Fruit fly (Drosophila melanogaster) whole organism, embryonic: ENCODE data around the gene LSm7.
A peak's percentile ranks its signal among the peaks of the same experiment; 100 is the strongest.

Experiments
- Adf1 ChIP-seq: fragments of 200-800 bp; sonication (Bioruptor generic); IDR thresholded peaks from 2 replicates; pipeline ENCODE4 v1.3.6; 2022; ENCODE audit warnings: missing biosample characterization, missing genetic modification characterization
- Antp ChIP-seq: fragments of 200-800 bp; sonication (Bioruptor generic); optimal IDR thresholded peaks from 3 replicates; lab custom pipeline; 2016; ENCODE audit warnings: missing biosample characterization, missing genetic modification characterization
- CG12659 ChIP-seq: fragments of 200-800 bp; sonication (Bioruptor generic); optimal IDR thresholded peaks from 3 replicates; lab custom pipeline; 2017; ENCODE audit warnings: mild to moderate bottlenecking, missing biosample characterization, missing genetic modification reagents, missing genetic modification characterization
- CG13424 ChIP-seq: fragments of 200-800 bp; sonication (Bioruptor generic); optimal IDR thresholded peaks from 2 replicates; lab custom pipeline; 2019; ENCODE audit warnings: missing biosample characterization, mild to moderate bottlenecking, missing genetic modification characterization, moderate library complexity
- CG13775 ChIP-seq: fragments of 200-800 bp; sonication (Bioruptor generic); optimal IDR thresholded peaks from 3 replicates; lab custom pipeline; 2017; ENCODE audit warnings: missing biosample characterization, mild to moderate bottlenecking, missing genetic modification characterization
- CG14014 ChIP-seq: fragments of 200-800 bp; sonication (Bioruptor generic); IDR thresholded peaks from 2 replicates; pipeline ENCODE4 v1.3.6; 2022; ENCODE audit warnings: missing biosample characterization, missing genetic modification characterization
- CG14710 ChIP-seq: fragments of 200-800 bp; sonication (Bioruptor generic); optimal IDR thresholded peaks from 3 replicates; lab custom pipeline; 2019; ENCODE audit warnings: missing biosample characterization, mild to moderate bottlenecking, missing genetic modification characterization, moderate library complexity
- CG16863 ChIP-seq: fragments of 200-800 bp; sonication (Bioruptor generic); optimal IDR thresholded peaks from 3 replicates; lab custom pipeline; 2016; ENCODE audit warnings: missing biosample characterization, missing genetic modification characterization
- CG17328 ChIP-seq: fragments of 200-800 bp; sonication (Bioruptor generic); IDR thresholded peaks from 2 replicates; pipeline ENCODE4 v1.3.6; 2022; ENCODE audit warnings: missing biosample characterization, missing genetic modification characterization
- CG1792 ChIP-seq: fragments of 200-800 bp; sonication (Bioruptor generic); optimal IDR thresholded peaks from 2 replicates; lab custom pipeline; 2016; ENCODE audit warnings: missing biosample characterization, missing genetic modification characterization
- CG18262 ChIP-seq: fragments of 200-800 bp; optimal IDR thresholded peaks from 3 replicates; lab custom pipeline; 2019; ENCODE audit warnings: missing biosample characterization, mild to moderate bottlenecking, missing genetic modification characterization, moderate library complexity
- CG2712 ChIP-seq: fragments of 200-800 bp; optimal IDR thresholded peaks from 3 replicates; lab custom pipeline; 2019; ENCODE audit warnings: missing biosample characterization, mild to moderate bottlenecking, missing genetic modification characterization, moderate library complexity
- CG3407 ChIP-seq: fragments of 200-800 bp; sonication (Bioruptor generic); optimal IDR thresholded peaks from 2 replicates; lab custom pipeline; 2018; ENCODE audit warnings: missing biosample characterization, mild to moderate bottlenecking, missing genetic modification characterization
- CG3847 ChIP-seq: fragments of 200-800 bp; sonication (Bioruptor generic); IDR thresholded peaks from 2 replicates; pipeline ENCODE4 v1.3.6; 2022; ENCODE audit warnings: missing biosample characterization, missing genetic modification characterization
- CG4707 ChIP-seq: fragments of 200-800 bp; sonication (Bioruptor generic); optimal IDR thresholded peaks from 2 replicates; lab custom pipeline; 2018; ENCODE audit warnings: missing biosample characterization, mild to moderate bottlenecking, missing genetic modification characterization, moderate library complexity
- CG6765 ChIP-seq: fragments of 200-800 bp; sonication (Bioruptor generic); optimal IDR thresholded peaks from 3 replicates; lab custom pipeline; 2017; ENCODE audit warnings: missing biosample characterization, mild to moderate bottlenecking, missing genetic modification characterization
- CG6813 ChIP-seq: fragments of 200-800 bp; sonication (Bioruptor generic); optimal IDR thresholded peaks from 2 replicates; lab custom pipeline; 2017; ENCODE audit warnings: missing biosample characterization, missing genetic modification characterization, mild to moderate bottlenecking, moderate library complexity, missing genetic modification reagents
- CG7372 ChIP-seq: fragments of 200-800 bp; sonication (Bioruptor generic); IDR thresholded peaks from 2 replicates; pipeline ENCODE4 v1.3.6; 2022; ENCODE audit warnings: missing biosample characterization, missing genetic modification characterization
- CG7745 ChIP-seq: fragments of 200-800 bp; sonication (Bioruptor generic); optimal IDR thresholded peaks from 2 replicates; lab custom pipeline; 2018; ENCODE audit warnings: missing biosample characterization, mild to moderate bottlenecking, missing genetic modification characterization, moderate library complexity
- CG7839 ChIP-seq: fragments of 200-800 bp; sonication (Bioruptor generic); optimal IDR thresholded peaks from 3 replicates; lab custom pipeline; 2018; ENCODE audit warnings: missing biosample characterization, mild to moderate bottlenecking, missing genetic modification characterization, moderate library complexity
- CG9876 ChIP-seq: fragments of 200-800 bp; sonication (Bioruptor generic); optimal IDR thresholded peaks from 2 replicates; lab custom pipeline; 2016; ENCODE audit warnings: missing biosample characterization, missing genetic modification characterization
- CHES-1-like ChIP-seq: fragments of 200-800 bp; sonication (Bioruptor generic); optimal IDR thresholded peaks from 2 replicates; lab custom pipeline; 2016; ENCODE audit warnings: missing biosample characterization, missing genetic modification characterization
- Dad ChIP-seq: fragments of 200-800 bp; sonication (Bioruptor generic); optimal IDR thresholded peaks from 3 replicates; lab custom pipeline; 2016; ENCODE audit warnings: missing biosample characterization, missing genetic modification characterization
- Fer3 ChIP-seq: fragments of 200-800 bp; sonication (Bioruptor generic); optimal IDR thresholded peaks from 2 replicates; lab custom pipeline; 2018; ENCODE audit warnings: missing biosample characterization, mild to moderate bottlenecking, missing genetic modification characterization, moderate library complexity
- HHEX ChIP-seq: fragments of 200-800 bp; sonication (Bioruptor generic); optimal IDR thresholded peaks from 3 replicates; lab custom pipeline; 2017; ENCODE audit warnings: missing biosample characterization, mild to moderate bottlenecking, missing genetic modification characterization, missing genetic modification reagents
- NFAT ChIP-seq: fragments of 200-800 bp; sonication (Bioruptor generic); IDR thresholded peaks from 2 replicates; pipeline ENCODE4 v1.3.6; 2022; ENCODE audit warnings: missing biosample characterization, missing genetic modification characterization
- Sox102F ChIP-seq: fragments of 200-800 bp; sonication (Bioruptor generic); optimal IDR thresholded peaks from 2 replicates; lab custom pipeline; 2018; ENCODE audit warnings: missing biosample characterization, mild to moderate bottlenecking, missing genetic modification characterization, moderate library complexity
- Ssrp ChIP-seq: fragments of 200-800 bp; sonication (Bioruptor generic); optimal IDR thresholded peaks from 2 replicates; lab custom pipeline; 2018; ENCODE audit warnings: missing biosample characterization, mild to moderate bottlenecking, missing genetic modification characterization, moderate library complexity
- ac ChIP-seq: fragments of 200-800 bp; sonication (Bioruptor generic); optimal IDR thresholded peaks from 3 replicates; lab custom pipeline; 2017; ENCODE audit warnings: missing biosample characterization, mild to moderate bottlenecking, missing genetic modification characterization
- ap ChIP-seq: fragments of 200-800 bp; sonication (Bioruptor generic); IDR thresholded peaks from 2 replicates; pipeline ENCODE4 v1.3.6; 2022; ENCODE audit warnings: missing biosample characterization, missing genetic modification characterization
- fd102C ChIP-seq: fragments of 200-800 bp; sonication (Bioruptor generic); optimal IDR thresholded peaks from 2 replicates; lab custom pipeline; 2018; ENCODE audit warnings: missing biosample characterization, mild to moderate bottlenecking, missing genetic modification characterization, moderate library complexity
- gsb-n ChIP-seq: fragments of 200-800 bp; sonication (Bioruptor generic); optimal IDR thresholded peaks from 3 replicates; lab custom pipeline; 2018; ENCODE audit warnings: missing biosample characterization, mild to moderate bottlenecking, missing genetic modification characterization
- jing ChIP-seq: fragments of 200-800 bp; sonication (Bioruptor generic); optimal IDR thresholded peaks from 2 replicates; lab custom pipeline; 2018; ENCODE audit warnings: missing biosample characterization, mild to moderate bottlenecking, missing genetic modification characterization
- klu ChIP-seq: fragments of 200-800 bp; sonication (Bioruptor generic); IDR thresholded peaks from 2 replicates; pipeline ENCODE4 v1.3.6; 2022; ENCODE audit warnings: missing biosample characterization, missing genetic modification characterization
- lbe ChIP-seq: fragments of 200-800 bp; sonication (Bioruptor generic); optimal IDR thresholded peaks from 2 replicates; lab custom pipeline; 2016; ENCODE audit warnings: missing biosample characterization, mild to moderate bottlenecking, missing genetic modification characterization
- nau ChIP-seq: fragments of 200-800 bp; sonication (Bioruptor generic); optimal IDR thresholded peaks from 3 replicates; lab custom pipeline; 2017; ENCODE audit warnings: missing biosample characterization, mild to moderate bottlenecking, missing genetic modification characterization, missing genetic modification reagents
- nerfin-1 ChIP-seq: fragments of 200-800 bp; sonication (Bioruptor generic); optimal IDR thresholded peaks from 3 replicates; lab custom pipeline; 2019; ENCODE audit warnings: missing biosample characterization, mild to moderate bottlenecking, missing genetic modification characterization, moderate library complexity
- pum ChIP-seq: fragments of 200-800 bp; sonication (Bioruptor generic); optimal IDR thresholded peaks from 2 replicates; lab custom pipeline; 2016; ENCODE audit warnings: missing biosample characterization, missing genetic modification characterization
- repo ChIP-seq: fragments of 200-800 bp; sonication (Bioruptor generic); optimal IDR thresholded peaks from 2 replicates; lab custom pipeline; 2016; ENCODE audit warnings: missing biosample characterization, missing genetic modification characterization
- row ChIP-seq: fragments of 200-800 bp; sonication (Bioruptor generic); IDR thresholded peaks from 3 replicates; pipeline ENCODE4 v1.3.6; 2022; ENCODE audit warnings: missing biosample characterization, missing genetic modification characterization
- schlank ChIP-seq: fragments of 200-800 bp; sonication (Bioruptor generic); optimal IDR thresholded peaks from 2 replicates; lab custom pipeline; 2018; ENCODE audit warnings: missing biosample characterization, mild to moderate bottlenecking, missing genetic modification characterization
- scrt ChIP-seq: fragments of 200-800 bp; sonication (Bioruptor generic); optimal IDR thresholded peaks from 2 replicates; lab custom pipeline; 2018; ENCODE audit warnings: missing biosample characterization, mild to moderate bottlenecking, missing genetic modification characterization, moderate library complexity
- shn ChIP-seq: fragments of 200-800 bp; sonication (Bioruptor generic); optimal IDR thresholded peaks from 3 replicates; lab custom pipeline; 2016; ENCODE audit warnings: missing biosample characterization, missing genetic modification characterization
- slp2 ChIP-seq: fragments of 200-800 bp; sonication (Bioruptor generic); optimal IDR thresholded peaks from 2 replicates; lab custom pipeline; 2016; ENCODE audit warnings: missing biosample characterization, missing genetic modification characterization
- ssp ChIP-seq: fragments of 200-800 bp; sonication (Bioruptor generic); IDR thresholded peaks from 2 replicates; pipeline ENCODE4 v1.3.6; 2022; ENCODE audit warnings: missing biosample characterization, missing genetic modification characterization
- tgo ChIP-seq: fragments of 200-800 bp; sonication (Bioruptor generic); IDR thresholded peaks from 3 replicates; pipeline ENCODE4 v1.3.6; 2022; ENCODE audit warnings: missing biosample characterization, missing genetic modification characterization
- trh ChIP-seq: fragments of 200-800 bp; sonication (Bioruptor generic); optimal IDR thresholded peaks from 2 replicates; lab custom pipeline; 2016; ENCODE audit warnings: missing biosample characterization, missing genetic modification characterization
- vfl ChIP-seq: fragments of 200-800 bp; sonication (Bioruptor generic); optimal IDR thresholded peaks from 2 replicates; lab custom pipeline; 2016; ENCODE audit warnings: missing biosample characterization, missing genetic modification characterization
- vvl ChIP-seq: fragments of 200-800 bp; sonication (Bioruptor generic); IDR thresholded peaks from 2 replicates; pipeline ENCODE4 v1.3.6; 2022; ENCODE audit warnings: missing biosample characterization, missing genetic modification characterization

LSm7 gene

dm6 chr2L:16715841-16716701 is 26.8 kb downstream of the LSm7 start, which contains the start of the genes Cyt-c-d and CG31808 (continued):
- TF ChIP-seq ap (GFP tag; lab: Robert Waterston, UW) (peak; percentile 97), Ssrp (peak; percentile 97), schlank (tag; lab: Kevin White, UChicago) (peak; percentile 70), CG4707 (peak; percentile 93), ac (GFP tag; lab: Kevin White, UChicago) (peak; percentile 79), CG7372 (GFP tag; lab: Robert Waterston, UW) (peak; percentile 95), jing (GFP tag; lab: Kevin White, UChicago) (peak; percentile 94), scrt (GFP tag; lab: Kevin White, UChicago) (peak; percentile 96), shn (GFP tag; lab: Kevin White, UChicago) (peak; percentile 87), CG7745 (tag; lab: Kevin White, UChicago) (peak; percentile 59), Antp (peak; percentile 77), nau (GFP tag; lab: Kevin White, UChicago) (peak; percentile 98), vvl (GFP tag; lab: Robert Waterston, UW) (peak; percentile 99), CG6765 (GFP tag; lab: Kevin White, UChicago) (peak; percentile 92), pum (GFP tag; lab: Kevin White, UChicago) (peak; percentile 90), CG18262 (peak; percentile 98), tgo (peak; percentile 97), Adf1 (peak; percentile 77), slp2 (peak; percentile 88), CG7839 (tag; lab: Kevin White, UChicago) (peak; percentile 97), Dad (peak; percentile 91), NFAT (GFP tag; lab: Robert Waterston, UW) (peak; percentile 85), CG6813 (GFP tag; lab: Kevin White, UChicago) (peak; percentile 96), lbe (GFP tag; lab: Kevin White, UChicago) (peak; percentile 93), ssp (GFP tag; lab: Robert Waterston, UW) (peak; percentile 91), CG2712 (tag; lab: Kevin White, UChicago) (peak; percentile 98), CG16863 (GFP tag; lab: Kevin White, UChicago) (peak; percentile 94), CG3407 (peak; percentile 96), klu (GFP tag; lab: Robert Waterston, UW) (peak; percentile 87), trh (GFP tag; lab: Kevin White, UChicago) (peak; percentile 93), CG13424 (tag; lab: Kevin White, UChicago) (peak; percentile 98), CHES-1-like (GFP tag; lab: Kevin White, UChicago) (peak; percentile 80), CG14014 (GFP tag; lab: Robert Waterston, UW) (peak; percentile 96), gsb-n (tag; lab: Kevin White, UChicago) (peak; percentile 98), vfl (GFP tag; lab: Kevin White, UChicago) (peak; percentile 93), CG13775 (GFP tag; lab: Kevin White, UChicago) (peak; percentile 97), HHEX (GFP tag; lab: Kevin White, UChicago) (peak; percentile 94), Fer3 (tag; lab: Kevin White, UChicago) (peak; percentile 95), CG17328 (GFP tag; lab: Robert Waterston, UW) (peak; percentile 99), nerfin-1 (tag; lab: Kevin White, UChicago) (peak; percentile 94), CG1792 (GFP tag; lab: Kevin White, UChicago) (peak; percentile 90), row (GFP tag; lab: Robert Waterston, UW) (peak; percentile 99), CG14710 (tag; lab: Kevin White, UChicago) (peak; percentile 95), Sox102F (GFP tag; lab: Kevin White, UChicago) (peak; percentile 99), CG9876 (GFP tag; lab: Kevin White, UChicago) (no peak), fd102C (GFP tag; lab: Kevin White, UChicago) (peak; percentile 65), CG12659 (peak; percentile 97), repo (peak; percentile 88), CG3847 (peak; percentile 93)
